Worm (Caenorhabditis elegans): Measurements from ENCODE around the gene cut-1.

Gene cut-1

DNA sequence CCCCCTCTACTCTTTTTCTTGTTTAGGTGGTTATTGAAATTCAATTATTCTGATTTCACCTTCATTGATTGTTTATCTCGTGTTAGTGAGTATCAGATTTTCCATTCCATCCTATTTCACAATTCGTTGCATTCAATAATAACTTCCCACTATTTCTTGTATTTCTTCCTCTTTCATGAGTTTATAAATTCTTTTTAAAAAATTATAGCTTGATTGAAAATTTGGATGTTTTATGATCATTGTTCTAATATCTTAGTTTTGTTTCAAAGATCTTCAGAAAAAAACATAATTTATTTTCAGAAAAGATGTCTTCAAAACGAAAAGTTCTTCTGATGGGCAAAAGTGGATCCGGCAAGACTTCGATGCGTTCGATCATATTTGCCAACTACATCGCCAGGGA is 32.1 kb downstream of the cut-1 start, which contains the start of gene raga-1:
raga-1 (plus strand) TSS at position 301 of the 400 bp plus-strand sequence.
- no peak for TF ChIP-seq unc-62 (GFP tag; optimal IDR thresholded peaks at IDR 0.05)

DNA sequence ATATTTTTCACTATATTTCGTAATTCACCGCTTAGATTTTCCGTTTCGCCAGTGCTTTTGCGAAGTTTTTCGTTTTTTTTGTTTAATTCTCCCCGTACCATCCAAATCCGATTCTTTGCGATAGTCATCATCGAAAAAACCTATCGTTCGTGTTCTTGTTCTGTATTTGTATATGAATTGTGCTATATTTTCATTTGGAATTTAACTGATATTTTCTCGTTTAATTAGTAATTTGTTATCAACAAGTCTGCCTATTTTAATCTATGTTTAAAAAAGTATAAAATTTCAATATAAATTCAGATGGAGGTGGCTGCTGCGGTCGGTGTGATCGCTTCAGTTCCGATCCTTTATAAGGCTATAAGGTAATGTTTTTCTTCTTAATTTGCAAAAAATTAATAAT is 33.7 kb downstream of the cut-1 start, which contains the start of gene samp-1:
samp-1 (plus strand) TSS at position 301 of the 400 bp plus-strand sequence.
- TF ChIP-seq unc-62 (GFP tag; optimal IDR thresholded peaks at IDR 0.05), result no peak

- no peak for TF ChIP-seq unc-62 (GFP tag; optimal IDR thresholded peaks at IDR 0.05)
Observed at ce11 chrII:11305627-11306449, 36.9 kb downstream of the cut-1 start, which contains the start of gene rsf-1. Gene rsf-1 (plus strand): TSS chrII:11306399.

DNA sequence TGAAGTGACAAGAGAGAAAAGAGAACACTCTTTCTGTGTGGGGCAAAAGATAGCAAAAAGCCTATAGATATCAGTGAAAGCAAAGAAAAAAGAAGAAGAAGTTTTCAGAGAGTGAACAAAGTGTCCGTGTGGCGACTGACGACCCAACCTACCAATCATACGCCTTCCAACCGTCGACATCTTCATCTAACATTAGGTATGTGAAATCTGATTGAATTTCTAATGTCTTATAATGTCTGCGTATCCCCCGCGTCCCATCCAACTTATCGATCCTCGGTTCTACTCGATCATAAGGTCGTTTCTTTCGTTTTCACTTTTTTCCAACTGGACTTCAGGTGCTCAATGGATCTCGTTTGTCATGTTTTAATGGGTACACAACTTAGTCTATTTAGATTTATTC is 38.4 kb downstream of the cut-1 start:
- no peak for TF ChIP-seq unc-62 (GFP tag; optimal IDR thresholded peaks at IDR 0.05)

- no peak for TF ChIP-seq unc-62 (GFP tag; optimal IDR thresholded peaks at IDR 0.05)
Observed at ce11 chrII:11307953-11308352, 39.0 kb downstream of the cut-1 start.

DNA sequence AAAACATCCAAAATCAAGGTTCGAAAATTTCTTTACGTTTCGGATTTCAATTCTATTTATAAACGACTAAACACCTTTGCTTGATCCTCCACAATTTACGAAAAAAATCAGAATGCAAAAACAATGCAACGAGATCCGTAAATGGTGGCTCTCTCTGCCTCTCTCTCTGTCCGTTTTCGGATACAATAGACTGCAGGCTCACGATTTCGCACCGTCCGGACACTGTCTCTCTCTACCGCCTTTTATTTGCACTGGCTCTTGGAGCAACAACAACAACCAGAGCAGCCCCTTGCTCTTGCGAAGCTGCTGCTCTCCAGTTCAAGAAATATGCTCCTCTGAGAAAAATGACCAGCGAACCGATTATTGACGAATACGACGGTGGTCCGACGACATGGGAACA is 43.3 kb downstream of the cut-1 start, which contains the start of gene T24F1.7:
T24F1.7 (plus strand) TSS at position 301 of the 400 bp plus-strand sequence.
- no peak for TF ChIP-seq unc-62 (GFP tag; optimal IDR thresholded peaks at IDR 0.05)

- no peak for TF ChIP-seq unc-62 (GFP tag; optimal IDR thresholded peaks at IDR 0.05)
Observed at ce11 chrII:11314165-11314564, 45.2 kb downstream of the cut-1 start, which contains the start of gene T24F1.4. Gene T24F1.4 (minus strand): TSS chrII:11314265.

DNA sequence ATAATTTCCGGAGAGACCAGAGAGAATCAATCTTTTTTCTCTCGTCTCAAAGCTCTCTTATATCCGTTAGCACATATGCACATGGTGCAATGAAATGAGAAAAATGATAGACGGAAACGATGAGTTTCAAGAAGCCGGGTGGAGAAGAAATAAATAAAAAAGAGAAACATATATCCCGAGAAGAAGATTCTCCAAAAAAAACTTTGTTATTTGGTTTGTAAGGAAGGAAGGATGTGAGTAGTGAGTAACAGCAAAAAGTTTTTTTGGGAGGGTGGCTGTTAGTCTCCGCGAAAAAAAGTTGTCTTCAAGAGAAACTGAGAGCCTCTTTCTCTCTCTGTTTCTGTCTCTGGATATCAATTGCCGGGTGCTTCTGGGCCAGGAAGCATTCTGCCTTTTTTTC is 47.7 kb downstream of the cut-1 start:
- TF ChIP-seq unc-62 (GFP tag; optimal IDR thresholded peaks at IDR 0.05), result no peak

DNA sequence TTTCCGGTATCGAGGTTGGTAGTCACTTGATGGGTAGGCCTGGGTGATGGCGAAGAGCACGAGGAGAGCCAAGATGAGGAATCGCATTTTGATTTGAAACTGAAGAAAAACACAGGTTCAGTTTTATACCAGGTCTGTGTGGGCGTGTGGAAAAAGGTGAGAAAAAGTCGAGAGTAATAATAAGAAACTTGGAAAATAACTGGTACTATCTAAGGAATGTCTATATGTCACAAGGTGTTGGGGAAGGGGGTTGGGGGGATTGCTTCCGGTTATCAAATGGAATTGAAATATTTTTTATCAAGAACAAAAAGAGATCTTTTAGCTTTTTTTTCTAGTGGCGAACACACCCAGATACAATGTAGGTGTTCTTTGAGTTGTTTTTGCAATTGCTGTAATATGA is 50.7 kb downstream of the cut-1 start, which contains the start of gene nlp-51:
nlp-51 (minus strand) TSS at position 101 of the 400 bp plus-strand sequence.
- TF ChIP-seq unc-62 (GFP tag; optimal IDR thresholded peaks at IDR 0.05), result no peak
